Worm (Caenorhabditis elegans): Measurements from ENCODE around the gene cex-2.
A peak's percentile ranks its signal among the peaks of the same experiment; 100 is the strongest.

The cex-2 gene

ce11 chrII:7877744-7878468 lies 42.7 kb upstream of the cex-2 start, which contains the start of gene T01H3.2:
TSS of gene T01H3.2 (minus strand) at chrII:7877994.
- TF ChIP-seq ceh-48 (tag; optimal IDR thresholded peaks at IDR 0.05): no peak
- TF ChIP-seq ceh-14 (tag; optimal IDR thresholded peaks at IDR 0.05): no peak
- TF ChIP-seq tbx-2 (tag; optimal IDR thresholded peaks at IDR 0.05): no peak
- TF ChIP-seq T23F11.4 (GFP tag; optimal IDR thresholded peaks at IDR 0.05): no peak
- TF ChIP-seq ceh-19 (GFP tag; optimal IDR thresholded peaks at IDR 0.05): no peak

ce11 chrII:7873843-7874372 lies 38.7 kb upstream of the cex-2 start, which contains the start of gene T01H3.3:
TSS of gene T01H3.3 (minus strand) at chrII:7873893.
- TF ChIP-seq pha-2 (tag; optimal IDR thresholded peaks at IDR 0.05): no peak
- TF ChIP-seq K02D7.2 (tag; optimal IDR thresholded peaks at IDR 0.05): no peak

ce11 chrII:7870632-7871031 lies 35.4 kb upstream of the cex-2 start:
- TF ChIP-seq ceh-18 (tag; optimal IDR thresholded peaks at IDR 0.05) (peak; percentile 14), nfya-1 (tag; optimal IDR thresholded peaks at IDR 0.05) (peak; percentile 24), madf-2 (tag; optimal IDR thresholded peaks at IDR 0.05) (no peak), pros-1 (tag; optimal IDR thresholded peaks at IDR 0.05) (no peak), tbx-2 (tag; optimal IDR thresholded peaks at IDR 0.05) (peak; percentile 8)

- TF ChIP-seq tbx-7 (tag; optimal IDR thresholded peaks at IDR 0.05): no peak
- TF ChIP-seq eyg-1 (tag; optimal IDR thresholded peaks at IDR 0.05): no peak
- TF ChIP-seq pha-2 (tag; optimal IDR thresholded peaks at IDR 0.05): no peak
- no peak for TF ChIP-seq pha-4 (tag; optimal IDR thresholded peaks at IDR 0.05)
- no peak for TF ChIP-seq ceh-19 (GFP tag; optimal IDR thresholded peaks at IDR 0.05)
- no peak for TF ChIP-seq F13H6.1 (tag; optimal IDR thresholded peaks at IDR 0.05)
- no peak for TF ChIP-seq unc-3 (GFP tag; conservative IDR thresholded peaks at IDR 0.05)
- TF ChIP-seq unc-3 (tag; optimal IDR thresholded peaks at IDR 0.05): no peak
- no peak for TF ChIP-seq pax-1 (tag; optimal IDR thresholded peaks at IDR 0.05)
- no peak for TF ChIP-seq dve-1 (tag; optimal IDR thresholded peaks at IDR 0.05)
- no peak for TF ChIP-seq ceh-22 (tag; optimal IDR thresholded peaks at IDR 0.05)
- no peak for TF ChIP-seq ceh-14 (tag; optimal IDR thresholded peaks at IDR 0.05)
- TF ChIP-seq ref-2 (tag; optimal IDR thresholded peaks at IDR 0.05): no peak
- TF ChIP-seq pag-3 (tag; optimal IDR thresholded peaks at IDR 0.05; ENCODE audit: borderline replicate concordance): no peak
- no peak for TF ChIP-seq che-1 (tag; optimal IDR thresholded peaks at IDR 0.05)
- no peak for TF ChIP-seq K09A11.1 (tag; optimal IDR thresholded peaks at IDR 0.05; ENCODE audit: insufficient read depth)
- no peak for TF ChIP-seq ceh-30 (tag; optimal IDR thresholded peaks at IDR 0.05)
- no peak for TF ChIP-seq lin-11 (tag; optimal IDR thresholded peaks at IDR 0.05)
Observed at ce11 chrII:7870062-7870461, 34.8 kb upstream of the cex-2 start, which contains the start of gene ztf-17. TSS of gene ztf-17 (minus strand) at chrII:7870162.

- TF ChIP-seq npax-4 (tag; optimal IDR thresholded peaks at IDR 0.05) (no peak), nhr-11 (tag; optimal IDR thresholded peaks at IDR 0.05) (peak; percentile 32)
Observed at ce11 chrII:7866081-7866480, 30.9 kb upstream of the cex-2 start.

ce11 chrII:7864892-7865291 lies 29.7 kb upstream of the cex-2 start:
- TF ChIP-seq unc-42 (tag; optimal IDR thresholded peaks at IDR 0.05) (no peak), hlh-6 (tag; optimal IDR thresholded peaks at IDR 0.05) (no peak), C38D4.7 (GFP tag; optimal IDR thresholded peaks at IDR 0.05) (no peak), ceh-34 (tag; optimal IDR thresholded peaks at IDR 0.05) (no peak), fkh-10 (GFP tag; optimal IDR thresholded peaks at IDR 0.05) (no peak), gmeb-2 (tag; optimal IDR thresholded peaks at IDR 0.05) (no peak), tbx-2 (tag; optimal IDR thresholded peaks at IDR 0.05) (no peak), T23F11.4 (GFP tag; optimal IDR thresholded peaks at IDR 0.05) (no peak), ttx-3 (tag; optimal IDR thresholded peaks at IDR 0.05) (no peak), ceh-48 (tag; optimal IDR thresholded peaks at IDR 0.05) (no peak), hlh-13 (GFP tag; optimal IDR thresholded peaks at IDR 0.05) (no peak), nfya-1 (tag; optimal IDR thresholded peaks at IDR 0.05) (no peak), dmd-4 (tag; optimal IDR thresholded peaks at IDR 0.05; ENCODE audit: borderline replicate concordance) (no peak), ceh-14 (tag; optimal IDR thresholded peaks at IDR 0.05) (no peak), Y22D7AL.16 (tag; optimal IDR thresholded peaks at IDR 0.05) (no peak), ets-4 (tag; optimal IDR thresholded peaks at IDR 0.05) (no peak), sox-4 (tag; optimal IDR thresholded peaks at IDR 0.05) (no peak), eyg-1 (tag; optimal IDR thresholded peaks at IDR 0.05) (no peak), odd-2 (tag; optimal IDR thresholded peaks at IDR 0.05) (no peak)
